Worm (Caenorhabditis elegans) whole organism, L4/young adult: Measurements from ENCODE around the gene fbxb-103.

Source experiments
- dao-5 ChIP-seq: sonication (generic microtip); optimal IDR thresholded peaks from 2 replicates; lab custom pipeline; 2016; ENCODE audit warnings: missing genotype, missing genetic modification characterization, moderate library complexity, missing compliant biosample characterization
- him-1 ChIP-seq: sonication (generic microtip); optimal IDR thresholded peaks from 2 replicates; lab custom pipeline; 2016; ENCODE audit warnings: missing genotype, missing genetic modification reagents, missing genetic modification characterization, missing compliant biosample characterization

DNA sequence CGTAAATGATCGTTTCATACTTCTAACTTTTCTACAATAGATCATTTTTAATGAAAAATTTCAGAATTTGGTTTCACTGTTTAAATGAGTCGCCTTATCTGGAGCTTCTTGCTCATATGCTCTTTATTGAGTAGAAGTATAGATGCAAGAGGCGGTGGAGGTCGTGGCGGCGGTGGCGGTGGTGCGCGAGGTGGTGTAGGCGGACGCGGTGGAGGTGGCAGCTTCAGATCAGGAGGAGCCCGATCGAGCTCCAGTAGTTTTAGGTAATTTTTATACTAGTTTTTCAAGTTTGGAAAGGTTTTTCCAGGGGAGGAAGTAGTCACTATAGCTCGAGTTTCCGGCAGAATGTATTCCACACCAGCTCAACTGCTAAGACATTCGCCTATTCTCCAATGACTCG lies 4.1 kb upstream of the fbxb-103 start, which contains the start of gene F53C3.3:
- no peak for TF ChIP-seq him-1
- no peak for TF ChIP-seq dao-5 (tag; lab: Kevin White, UChicago)
